Worm (Caenorhabditis elegans) whole organism, L4/young adult: ENCODE measurements around the gene sna-3.

Source experiments
- W03F9.2 ChIP-seq: fragments of 150-350 bp; optimal IDR thresholded peaks from 2 replicates; lab custom pipeline; 2014; ENCODE audit warnings: missing biosample characterization, missing genetic modification characterization
- dao-5 ChIP-seq: sonication (generic microtip); optimal IDR thresholded peaks from 2 replicates; lab custom pipeline; 2016; ENCODE audit warnings: missing genotype, missing genetic modification characterization, moderate library complexity, missing compliant biosample characterization
- him-1 ChIP-seq: sonication (generic microtip); optimal IDR thresholded peaks from 2 replicates; lab custom pipeline; 2016; ENCODE audit warnings: missing genotype, missing genetic modification reagents, missing genetic modification characterization, missing compliant biosample characterization

DNA sequence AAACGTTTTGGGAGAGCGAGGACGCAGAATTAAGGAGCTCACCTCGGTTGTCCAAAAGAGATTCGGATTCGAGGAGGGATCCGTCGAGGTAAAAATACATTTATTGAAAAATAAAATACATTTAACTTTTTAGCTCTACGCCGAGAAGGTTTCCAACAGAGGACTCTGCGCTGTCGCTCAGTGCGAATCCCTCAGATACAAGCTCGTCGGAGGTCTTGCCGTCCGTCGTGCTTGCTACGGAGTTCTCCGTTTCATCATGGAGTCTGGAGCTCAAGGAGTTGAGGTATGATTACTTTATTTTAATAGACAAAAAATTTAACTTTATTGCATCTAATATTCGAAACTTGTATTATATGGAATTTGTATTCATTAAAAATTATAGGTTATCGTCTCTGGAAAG lies 1.0 kb upstream of the sna-3 start:
- TF ChIP-seq dao-5 (tag; lab: Kevin White, UChicago) (no peak), him-1 (no peak), W03F9.2 (tag; lab: Kevin White, UChicago) (no peak)
